Worm (Caenorhabditis elegans) whole organism, L4/young adult: Measurements from ENCODE around the gene B0281.4.
"Not testable (repeated sequence)": the region's sequence is repeated elsewhere in the genome, so short reads cannot be mapped to it uniquely, and the experiment has no call there.

Source experiments
- W03F9.2 ChIP-seq: fragments of 150-350 bp; optimal IDR thresholded peaks from 2 replicates; lab custom pipeline; 2014; ENCODE audit warnings: missing biosample characterization, missing genetic modification characterization
- dao-5 ChIP-seq: sonication (generic microtip); optimal IDR thresholded peaks from 2 replicates; lab custom pipeline; 2016; ENCODE audit warnings: missing genotype, missing genetic modification characterization, moderate library complexity, missing compliant biosample characterization
- him-1 ChIP-seq: sonication (generic microtip); optimal IDR thresholded peaks from 2 replicates; lab custom pipeline; 2016; ENCODE audit warnings: missing genotype, missing genetic modification reagents, missing genetic modification characterization, missing compliant biosample characterization

The B0281.4 gene

ce11 chrII:2317883-2318357, 19.3 kb upstream of the B0281.4 start, which contains the start of the genes ZK1240.5 and ZK1240.9:
Gene ZK1240.5 (minus strand): TSS chrII:2317933.
Gene ZK1240.9 (plus strand): TSS chrII:2318189.
- TF ChIP-seq dao-5 (no peak), him-1 (tag; lab: Kevin White, UChicago) (no peak), W03F9.2 (tag; lab: Kevin White, UChicago) (no peak)

- TF ChIP-seq him-1 (tag; lab: Kevin White, UChicago), result no peak
Measured at ce11 chrII:2312747-2313146, 14.1 kb upstream of the B0281.4 start, which contains the start of the genes trim-21 and B0281.1. Gene trim-21 (minus strand): TSS chrII:2312847. Gene B0281.1 (plus strand): TSS chrII:2313067.

- TF ChIP-seq W03F9.2 (tag; lab: Kevin White, UChicago), result no peak
- no peak for TF ChIP-seq dao-5
- no peak for TF ChIP-seq him-1 (tag; lab: Kevin White, UChicago)
Measured at ce11 chrII:2306741-2307140, 8.1 kb upstream of the B0281.4 start, which contains the start of gene B0281.3. Gene B0281.3 (plus strand): TSS chrII:2307041.

- no peak for TF ChIP-seq dao-5
- no peak for TF ChIP-seq W03F9.2 (tag; lab: Kevin White, UChicago)
- TF ChIP-seq him-1 (tag; lab: Kevin White, UChicago), result no peak
Measured at ce11 chrII:2305507-2305906, 6.9 kb upstream of the B0281.4 start.

ce11 chrII:2304575-2304974, 5.9 kb upstream of the B0281.4 start:
- no peak for TF ChIP-seq him-1 (tag; lab: Kevin White, UChicago)
- no peak for TF ChIP-seq W03F9.2 (tag; lab: Kevin White, UChicago)
- no peak for TF ChIP-seq dao-5

- no peak for TF ChIP-seq dao-5
- TF ChIP-seq him-1 (tag; lab: Kevin White, UChicago), result no peak
- TF ChIP-seq W03F9.2 (tag; lab: Kevin White, UChicago), result no peak
Measured at ce11 chrII:2302330-2302729, 3.7 kb upstream of the B0281.4 start, which contains the start of gene B0281.6. Gene B0281.6 (minus strand): TSS chrII:2302430.

ce11 chrII:2300861-2301260, 2.2 kb upstream of the B0281.4 start, which contains the start of gene B0281.5:
Gene B0281.5 (minus strand): TSS chrII:2300961.
- TF ChIP-seq W03F9.2 (tag; lab: Kevin White, UChicago), result no peak
- TF ChIP-seq dao-5, result no peak
- no peak for TF ChIP-seq him-1 (tag; lab: Kevin White, UChicago)

ce11 chrII:2295817-2296315, 2.8 kb downstream of the B0281.4 start, which contains the start of gene fbxc-25:
Gene fbxc-25 (minus strand): TSS chrII:2296265.
- TF ChIP-seq dao-5 (no peak), him-1 (tag; lab: Kevin White, UChicago) (no peak), W03F9.2 (tag; lab: Kevin White, UChicago) (no peak)

ce11 chrII:2292549-2292948, 6.1 kb downstream of the B0281.4 start:
- TF ChIP-seq W03F9.2 (tag; lab: Kevin White, UChicago) (no peak), dao-5 (no peak), him-1 (tag; lab: Kevin White, UChicago) (no peak)

- no peak for TF ChIP-seq him-1 (tag; lab: Kevin White, UChicago)
- TF ChIP-seq dao-5, result no peak
- TF ChIP-seq W03F9.2 (tag; lab: Kevin White, UChicago), result no peak
Measured at ce11 chrII:2292027-2292426, 6.6 kb downstream of the B0281.4 start, which contains the start of gene K09F6.7. Gene K09F6.7 (minus strand): TSS chrII:2292127.

- TF ChIP-seq W03F9.2 (tag; lab: Kevin White, UChicago), result no peak
Measured at ce11 chrII:2289441-2289840, 9.2 kb downstream of the B0281.4 start.

- TF ChIP-seq W03F9.2 (tag; lab: Kevin White, UChicago), result no peak
- TF ChIP-seq him-1 (tag; lab: Kevin White, UChicago), result no peak
- no peak for TF ChIP-seq dao-5
Measured at ce11 chrII:2288798-2289197, 9.8 kb downstream of the B0281.4 start, which contains the start of the genes K09F6.10 and K09F6.13. Gene K09F6.10 (minus strand): TSS chrII:2288883. Gene K09F6.13 (plus strand): TSS chrII:2289114.

- TF ChIP-seq dao-5 (no peak), him-1 (tag; lab: Kevin White, UChicago) (no peak), W03F9.2 (tag; lab: Kevin White, UChicago) (no peak)
Measured at ce11 chrII:2284703-2285102, 13.9 kb downstream of the B0281.4 start.

ce11 chrII:2282599-2282998, 16.0 kb downstream of the B0281.4 start, which contains the start of gene K09F6.9:
Gene K09F6.9 (minus strand): TSS chrII:2282699.
- TF ChIP-seq dao-5; W03F9.2 (tag; lab: Kevin White, UChicago); him-1 (tag; lab: Kevin White, UChicago): not testable (repeated sequence)
